Worm (Caenorhabditis elegans) whole organism, L1 larva: Measurements from ENCODE around the gene F08H9.3.

Source experiments
- pag-3 ChIP-seq: sonication (generic microtip); optimal IDR thresholded peaks from 2 replicates; lab custom pipeline; 2017; ENCODE audit warnings: missing genetic modification characterization, mild to moderate bottlenecking, missing compliant biosample characterization, antibody characterized with exemption, borderline replicate concordance; ENCODE audit not compliant: insufficient read depth
- swsn-7 ChIP-seq: sonication (generic microtip); optimal IDR thresholded peaks from 2 replicates; lab custom pipeline; 2016; ENCODE audit warnings: missing genetic modification characterization, missing compliant biosample characterization

ce11 chrV:14493665-14494064 lies 30.5 kb upstream of the F08H9.3 start:
- no peak for TF ChIP-seq swsn-7 (tag; lab: Kevin White, UChicago)
- TF ChIP-seq pag-3, result no peak
